Worm (Caenorhabditis elegans) whole organism, early embryonic: ENCODE measurements around the gene F59B1.8.
"Not testable (repeated sequence)": the region's sequence is repeated elsewhere in the genome, so short reads cannot be mapped to it uniquely, and the experiment has no call there.

Experiments
- B0310.2 ChIP-seq: sonication (generic microtip); optimal IDR thresholded peaks from 2 replicates; lab custom pipeline; 2016; ENCODE audit warnings: mild to moderate bottlenecking, missing genetic modification characterization, missing compliant biosample characterization
- aly-1 ChIP-seq: sonication (generic microtip); optimal IDR thresholded peaks from 2 replicates; lab custom pipeline; 2016; ENCODE audit warnings: missing genetic modification characterization, missing compliant biosample characterization
- ama-1 ChIP-seq: fragments of 150-350 bp; optimal IDR thresholded peaks from 2 replicates; lab custom pipeline; 2014
- ceh-13 ChIP-seq: fragments of 200-800 bp; sonication (Bioruptor generic); optimal IDR thresholded peaks from 2 replicates; lab custom pipeline; 2018; ENCODE audit warnings: mild to moderate bottlenecking, missing genetic modification characterization, missing compliant biosample characterization
- ceh-36 ChIP-seq: sonication (generic microtip); optimal IDR thresholded peaks from 2 replicates; lab custom pipeline; 2016; ENCODE audit warnings: missing genetic modification characterization, inconsistent platforms, missing compliant biosample characterization
- ets-7 ChIP-seq: sonication (generic microtip); optimal IDR thresholded peaks from 2 replicates; lab custom pipeline; 2016; ENCODE audit warnings: missing genotype, missing genetic modification characterization, missing compliant biosample characterization
- flt-1 ChIP-seq: fragments of 200-800 bp; sonication (Bioruptor generic); IDR thresholded peaks from 2 replicates; pipeline ENCODE4 v1.3.6; 2022; ENCODE audit warnings: missing genetic modification characterization, missing compliant biosample characterization
- hmbx-1 ChIP-seq: sonication (generic microtip); optimal IDR thresholded peaks from 2 replicates; lab custom pipeline; 2016; ENCODE audit warnings: mild to moderate bottlenecking, missing genetic modification characterization, missing compliant biosample characterization
- hmg-4 ChIP-seq: fragments of 200-800 bp; sonication (Bioruptor generic); optimal IDR thresholded peaks from 2 replicates; lab custom pipeline; 2018; ENCODE audit warnings: mild to moderate bottlenecking, missing genetic modification characterization, missing compliant biosample characterization
- hnd-1 ChIP-seq: sonication (generic microtip); optimal IDR thresholded peaks from 2 replicates; lab custom pipeline; 2016; ENCODE audit warnings: missing genetic modification characterization, missing compliant biosample characterization
- pes-1 ChIP-seq: fragments of 200-800 bp; sonication (Bioruptor generic); IDR thresholded peaks from 2 replicates; pipeline ENCODE4 v1.3.6; 2022; ENCODE audit warnings: missing genetic modification reagents, missing genetic modification characterization, missing compliant biosample characterization
- scrt-1 ChIP-seq: fragments of 200-800 bp; sonication (Bioruptor generic); IDR thresholded peaks from 2 replicates; pipeline ENCODE4 v1.3.6; 2022; ENCODE audit warnings: missing genetic modification characterization, missing compliant biosample characterization
- sea-1 ChIP-seq: fragments of 200-800 bp; sonication (Bioruptor generic); conservative IDR thresholded peaks from 2 replicates; pipeline ENCODE4 v1.3.6; 2022; ENCODE audit warnings: missing genetic modification characterization, missing compliant biosample characterization
- tbx-11 ChIP-seq: fragments of 200-800 bp; sonication (Bioruptor generic); IDR thresholded peaks from 2 replicates; pipeline ENCODE4 v1.3.6; 2022; ENCODE audit warnings: missing genetic modification characterization, missing compliant biosample characterization
- tbx-37 ChIP-seq: fragments of 200-800 bp; sonication (Bioruptor generic); conservative IDR thresholded peaks from 2 replicates; pipeline ENCODE4 v1.3.6; 2022; ENCODE audit warnings: missing genetic modification reagents, missing genetic modification characterization, missing compliant biosample characterization
- tra-4 ChIP-seq: sonication (generic microtip); optimal IDR thresholded peaks from 2 replicates; lab custom pipeline; 2017; ENCODE audit warnings: missing genetic modification characterization, missing compliant biosample characterization

F59B1.8 gene

ce11 chrV:3611654-3612053 lies 32.4 kb downstream of the F59B1.8 start, which contains the start of gene T22F3.10:
T22F3.10 (minus strand) TSS chrV:3611754.
- TF ChIP-seq scrt-1 (no peak), tbx-11 (GFP tag; lab: Robert Waterston, UW) (no peak), B0310.2 (no peak), hmbx-1 (tag; lab: Kevin White, UChicago) (no peak), tbx-37 (no peak), ceh-13 (no peak), ama-1 (lab: Kevin White, UChicago) (no peak)

ce11 chrV:3610709-3611108 lies 33.3 kb downstream of the F59B1.8 start:
- TF ChIP-seq sea-1 (GFP tag; lab: Robert Waterston, UW) = no peak
- TF ChIP-seq pes-1 (GFP tag; lab: Robert Waterston, UW) = no peak
- TF ChIP-seq tbx-11 (GFP tag; lab: Robert Waterston, UW) = no peak
- TF ChIP-seq tbx-37 = no peak

ce11 chrV:3606391-3606790 lies 37.7 kb downstream of the F59B1.8 start:
- TF ChIP-seq ceh-13 (no peak), scrt-1 (no peak), ama-1 (lab: Kevin White, UChicago) (no peak), hnd-1 (tag; lab: Kevin White, UChicago) (no peak), tbx-11 (GFP tag; lab: Robert Waterston, UW) (no peak), hmg-4 (GFP tag; lab: Kevin White, UChicago) (no peak), tra-4 (tag; lab: Kevin White, UChicago) (no peak), hmbx-1 (tag; lab: Kevin White, UChicago) (no peak), sea-1 (GFP tag; lab: Robert Waterston, UW) (no peak), flt-1 (no peak)

- no peak for TF ChIP-seq tbx-11 (GFP tag; lab: Robert Waterston, UW)
Observed at ce11 chrV:3605325-3605724, 38.7 kb downstream of the F59B1.8 start, which contains the start of gene T22F3.8. T22F3.8 (minus strand) TSS chrV:3605425.

ce11 chrV:3600570-3600969 lies 43.5 kb downstream of the F59B1.8 start, which contains the start of gene T22F3.7:
T22F3.7 (minus strand) TSS chrV:3600670.
- TF ChIP-seq B0310.2 (no peak), tbx-11 (GFP tag; lab: Robert Waterston, UW) (no peak), ceh-36 (no peak), tbx-37 (no peak), flt-1 (no peak), hmbx-1 (tag; lab: Kevin White, UChicago) (no peak), pes-1 (GFP tag; lab: Robert Waterston, UW) (no peak), sea-1 (GFP tag; lab: Robert Waterston, UW) (no peak)

ce11 chrV:3597052-3597451 lies 47.0 kb downstream of the F59B1.8 start, which contains the start of gene srh-212:
srh-212 (minus strand) TSS chrV:3597152.
- TF ChIP-seq sea-1 (GFP tag; lab: Robert Waterston, UW); scrt-1; aly-1 (tag; lab: Kevin White, UChicago): not testable (repeated sequence)

- TF ChIP-seq tbx-37 (no peak), aly-1 (tag; lab: Kevin White, UChicago) (no peak), ceh-36 (no peak)
Observed at ce11 chrV:3594936-3595335, 49.1 kb downstream of the F59B1.8 start, which contains the start of gene srh-213. srh-213 (minus strand) TSS chrV:3595036.

ce11 chrV:3592099-3592498 lies 51.9 kb downstream of the F59B1.8 start, which contains the start of gene T22F3.12:
T22F3.12 (minus strand) TSS chrV:3592199.
- TF ChIP-seq aly-1 (tag; lab: Kevin White, UChicago) (no peak), hmbx-1 (tag; lab: Kevin White, UChicago) (no peak), sea-1 (GFP tag; lab: Robert Waterston, UW) (no peak), ceh-13 (no peak), pes-1 (GFP tag; lab: Robert Waterston, UW) (no peak), scrt-1 (no peak), ets-7 (tag; lab: Kevin White, UChicago) (no peak), tbx-11 (GFP tag; lab: Robert Waterston, UW) (no peak), B0310.2 (no peak)
